Worm (Caenorhabditis elegans): Measurements from ENCODE around the gene str-71.

ce11 chrV:15487764-15488163 lies 28.8 kb upstream of the str-71 start, which contains the start of gene srw-21:
- TF ChIP-seq him-1 (tag; optimal IDR thresholded peaks at IDR 0.05): no peak
- no peak for TF ChIP-seq dao-5 (tag; optimal IDR thresholded peaks at IDR 0.05)

Data from whole organism, L4/young adult.